Fruit fly (Drosophila melanogaster) whole organism, embryonic: ENCODE measurements around the gene Tcs6.

Experiments
- Adf1 ChIP-seq: fragments of 200-800 bp; sonication (Bioruptor generic); IDR thresholded peaks from 2 replicates; pipeline ENCODE4 v1.3.6; 2022; ENCODE audit warnings: missing biosample characterization, missing genetic modification characterization
- Antp ChIP-seq: fragments of 200-800 bp; sonication (Bioruptor generic); optimal IDR thresholded peaks from 3 replicates; lab custom pipeline; 2016; ENCODE audit warnings: missing biosample characterization, missing genetic modification characterization
- Awh ChIP-seq: fragments of 200-800 bp; sonication (Bioruptor generic); IDR thresholded peaks from 2 replicates; pipeline ENCODE4, ENCODE4 v1.3.6; 2022; ENCODE audit warnings: missing biosample characterization, missing genetic modification characterization
- B-H2 ChIP-seq: fragments of 200-800 bp; sonication (Bioruptor generic); optimal IDR thresholded peaks from 2 replicates; lab custom pipeline; 2018; ENCODE audit warnings: missing biosample characterization, mild to moderate bottlenecking, missing genetic modification characterization
- CG10209 ChIP-seq: fragments of 200-800 bp; sonication (Bioruptor generic); optimal IDR thresholded peaks from 3 replicates; lab custom pipeline; 2017; ENCODE audit warnings: missing biosample characterization, mild to moderate bottlenecking, missing genetic modification characterization, missing genetic modification reagents
- CG10267 ChIP-seq: fragments of 200-800 bp; sonication (Bioruptor generic); optimal IDR thresholded peaks from 2 replicates; lab custom pipeline; 2018; ENCODE audit warnings: missing biosample characterization, mild to moderate bottlenecking, missing genetic modification characterization, moderate library complexity
- CG11504 ChIP-seq: fragments of 200-800 bp; sonication (Bioruptor generic); optimal IDR thresholded peaks from 3 replicates; lab custom pipeline; 2019; ENCODE audit warnings: missing biosample characterization, mild to moderate bottlenecking, missing genetic modification characterization, moderate library complexity
- CG12155 ChIP-seq: fragments of 200-800 bp; sonication (Bioruptor generic); optimal IDR thresholded peaks from 3 replicates; lab custom pipeline; 2016; ENCODE audit warnings: missing biosample characterization, missing genetic modification characterization
- CG12942 ChIP-seq: fragments of 200-800 bp; sonication (Bioruptor generic); optimal IDR thresholded peaks from 3 replicates; lab custom pipeline; 2016; ENCODE audit warnings: missing biosample characterization, missing genetic modification characterization
- CG13424 ChIP-seq: fragments of 200-800 bp; sonication (Bioruptor generic); optimal IDR thresholded peaks from 2 replicates; lab custom pipeline; 2019; ENCODE audit warnings: missing biosample characterization, mild to moderate bottlenecking, missing genetic modification characterization, moderate library complexity
- CG14710 ChIP-seq: fragments of 200-800 bp; sonication (Bioruptor generic); optimal IDR thresholded peaks from 3 replicates; lab custom pipeline; 2019; ENCODE audit warnings: missing biosample characterization, mild to moderate bottlenecking, missing genetic modification characterization, moderate library complexity
- CG2120 ChIP-seq: fragments of 200-800 bp; sonication (Bioruptor generic); optimal IDR thresholded peaks from 3 replicates; lab custom pipeline; 2016; ENCODE audit warnings: missing biosample characterization, missing genetic modification characterization
- CG7786 ChIP-seq: fragments of 200-800 bp; sonication (Bioruptor generic); optimal IDR thresholded peaks from 2 replicates; lab custom pipeline; 2016; ENCODE audit warnings: missing biosample characterization, missing genetic modification characterization
- CG9727 ChIP-seq: fragments of 200-800 bp; sonication (Bioruptor generic); optimal IDR thresholded peaks from 3 replicates; lab custom pipeline; 2017; ENCODE audit warnings: missing biosample characterization, mild to moderate bottlenecking, missing genetic modification characterization
- D19B ChIP-seq: fragments of 200-800 bp; sonication (Bioruptor generic); optimal IDR thresholded peaks from 2 replicates; lab custom pipeline; 2017; ENCODE audit warnings: missing biosample characterization, mild to moderate bottlenecking, missing genetic modification characterization
- Dbx ChIP-seq: fragments of 200-800 bp; sonication (Bioruptor generic); IDR thresholded peaks from 3 replicates; pipeline ENCODE4 v1.3.6; 2022; ENCODE audit warnings: missing biosample characterization, missing genetic modification characterization
- E2f2 ChIP-seq: fragments of 200-800 bp; sonication (Bioruptor generic); IDR thresholded peaks from 2 replicates; pipeline ENCODE4 v1.3.6; 2022; ENCODE audit warnings: missing biosample characterization, missing genetic modification characterization
- Fer1 ChIP-seq: fragments of 200-800 bp; sonication (Bioruptor generic); optimal IDR thresholded peaks from 2 replicates; lab custom pipeline; 2017; ENCODE audit warnings: missing biosample characterization, mild to moderate bottlenecking, missing genetic modification characterization
- HHEX ChIP-seq: fragments of 200-800 bp; sonication (Bioruptor generic); optimal IDR thresholded peaks from 3 replicates; lab custom pipeline; 2017; ENCODE audit warnings: missing biosample characterization, mild to moderate bottlenecking, missing genetic modification characterization, missing genetic modification reagents
- HmgD ChIP-seq: fragments of 200-800 bp; sonication (Bioruptor generic); optimal IDR thresholded peaks from 3 replicates; lab custom pipeline; 2016; ENCODE audit warnings: missing biosample characterization, missing genetic modification characterization
- MBD-R2 ChIP-seq: fragments of 200-800 bp; sonication (Bioruptor generic); IDR thresholded peaks from 2 replicates; pipeline ENCODE4 v1.3.6; 2022; ENCODE audit warnings: missing biosample characterization, missing genetic modification characterization
- Mad ChIP-seq: fragments of 200-800 bp; sonication (Bioruptor generic); optimal IDR thresholded peaks from 2 replicates; lab custom pipeline; 2016; ENCODE audit warnings: missing biosample characterization, missing genetic modification characterization
- Myb ChIP-seq: fragments of 200-800 bp; sonication (Bioruptor generic); optimal IDR thresholded peaks from 2 replicates; lab custom pipeline; 2016; ENCODE audit warnings: missing biosample characterization, missing genetic modification characterization
- NfI ChIP-seq: fragments of 200-800 bp; sonication (Bioruptor generic); optimal IDR thresholded peaks from 3 replicates; lab custom pipeline; 2018; ENCODE audit warnings: missing biosample characterization, mild to moderate bottlenecking, missing genetic modification characterization, moderate library complexity
- Poxn ChIP-seq: fragments of 200-800 bp; sonication (Bioruptor generic); IDR thresholded peaks from 2 replicates; pipeline ENCODE4 v1.3.6; 2022; ENCODE audit warnings: missing biosample characterization, missing genetic modification characterization
- Scr ChIP-seq: fragments of 200-800 bp; sonication (Bioruptor generic); IDR thresholded peaks from 2 replicates; pipeline ENCODE4 v1.3.6; 2022; ENCODE audit warnings: missing biosample characterization, missing genetic modification characterization; ENCODE audit not compliant: partially characterized antibody
- Sry-δ ChIP-seq: fragments of 200-800 bp; sonication (Bioruptor generic); optimal IDR thresholded peaks from 2 replicates; lab custom pipeline; 2016; ENCODE audit warnings: missing biosample characterization, missing genetic modification characterization
- abd-A ChIP-seq: fragments of 200-800 bp; sonication (Bioruptor generic); optimal IDR thresholded peaks from 3 replicates; lab custom pipeline; 2019; ENCODE audit warnings: missing biosample characterization, mild to moderate bottlenecking, missing genetic modification characterization, moderate library complexity
- amos ChIP-seq: fragments of 200-800 bp; sonication (Bioruptor generic); IDR thresholded peaks from 2 replicates; pipeline ENCODE4 v1.3.6; 2022; ENCODE audit warnings: missing biosample characterization, missing genetic modification characterization; ENCODE audit not compliant: partially characterized antibody
- bigmax ChIP-seq: fragments of 200-800 bp; sonication (Bioruptor generic); optimal IDR thresholded peaks from 2 replicates; lab custom pipeline; 2018; ENCODE audit warnings: missing biosample characterization, mild to moderate bottlenecking, missing genetic modification characterization
- cad ChIP-seq: fragments of >200 bp; optimal IDR thresholded peaks from 2 replicates; lab custom pipeline; 2017; ENCODE audit warnings: missing biosample characterization, missing genetic modification characterization
- cg ChIP-seq: fragments of 200-800 bp; sonication (Bioruptor generic); optimal IDR thresholded peaks from 3 replicates; lab custom pipeline; 2019; ENCODE audit warnings: missing biosample characterization, mild to moderate bottlenecking, missing genetic modification characterization, moderate library complexity
- chm ChIP-seq: fragments of 200-800 bp; sonication (Bioruptor generic); IDR thresholded peaks from 2 replicates; pipeline ENCODE4 v1.3.6; 2022; ENCODE audit warnings: missing biosample characterization, missing genetic modification characterization
- corto ChIP-seq: fragments of 200-800 bp; sonication (Bioruptor generic); optimal IDR thresholded peaks from 2 replicates; lab custom pipeline; 2016; ENCODE audit warnings: missing biosample characterization, mild to moderate bottlenecking, missing genetic modification characterization, moderate library complexity
- dpn ChIP-seq, 2 experiments: fragments of 200-800 bp; sonication (Bioruptor generic); optimal IDR thresholded peaks; 3 replicates each; lab custom pipeline; 2016; ENCODE audit warnings: missing biosample characterization in 2 of 2, missing genetic modification characterization in 2 of 2
- dysf ChIP-seq: fragments of 200-800 bp; sonication (Bioruptor generic); IDR thresholded peaks from 3 replicates; pipeline ENCODE4 v1.3.6; 2022; ENCODE audit warnings: missing biosample characterization, missing genetic modification characterization
- fd102C ChIP-seq: fragments of 200-800 bp; sonication (Bioruptor generic); optimal IDR thresholded peaks from 2 replicates; lab custom pipeline; 2018; ENCODE audit warnings: missing biosample characterization, mild to moderate bottlenecking, missing genetic modification characterization, moderate library complexity
- fd96Cb ChIP-seq: fragments of 200-800 bp; sonication (Bioruptor generic); optimal IDR thresholded peaks from 2 replicates; lab custom pipeline; 2018; ENCODE audit warnings: missing biosample characterization, mild to moderate bottlenecking, missing genetic modification characterization, moderate library complexity
- insv ChIP-seq, 2 experiments: fragments of 200-800 bp; sonication (Bioruptor generic); optimal IDR thresholded peaks; 3 replicates each; lab custom pipeline; 2016 to 2018; ENCODE audit warnings: missing biosample characterization in 2 of 2, missing genetic modification characterization in 2 of 2
- jumu ChIP-seq: fragments of 200-800 bp; sonication (Bioruptor generic); optimal IDR thresholded peaks from 3 replicates; lab custom pipeline; 2016; ENCODE audit warnings: missing biosample characterization, missing genetic modification characterization
- ken ChIP-seq: fragments of 200-800 bp; sonication (Bioruptor generic); IDR thresholded peaks from 3 replicates; pipeline ENCODE4 v1.3.6; 2022; ENCODE audit warnings: missing biosample characterization, missing genetic modification characterization
- lilli ChIP-seq: fragments of 200-800 bp; sonication (Bioruptor generic); optimal IDR thresholded peaks from 3 replicates; lab custom pipeline; 2016; ENCODE audit warnings: missing biosample characterization, missing genetic modification characterization
- mld ChIP-seq: fragments of 200-800 bp; sonication (Bioruptor generic); IDR thresholded peaks from 3 replicates; pipeline ENCODE4 v1.3.6; 2022; ENCODE audit warnings: missing biosample characterization, missing genetic modification characterization; ENCODE audit not compliant: partially characterized antibody
- phol ChIP-seq: fragments of 200-800 bp; sonication (Bioruptor generic); optimal IDR thresholded peaks from 3 replicates; lab custom pipeline; 2018; ENCODE audit warnings: missing biosample characterization, mild to moderate bottlenecking, missing genetic modification characterization, moderate library complexity
- pzg ChIP-seq: fragments of 200-800 bp; sonication (Bioruptor generic); optimal IDR thresholded peaks from 3 replicates; lab custom pipeline; 2018; ENCODE audit warnings: missing biosample characterization, mild to moderate bottlenecking, missing genetic modification characterization, moderate library complexity
- row ChIP-seq: fragments of 200-800 bp; sonication (Bioruptor generic); IDR thresholded peaks from 3 replicates; pipeline ENCODE4 v1.3.6; 2022; ENCODE audit warnings: missing biosample characterization, missing genetic modification characterization
- sd ChIP-seq: fragments of 200-800 bp; sonication (Bioruptor generic); optimal IDR thresholded peaks from 3 replicates; lab custom pipeline; 2018; ENCODE audit warnings: missing biosample characterization, mild to moderate bottlenecking, missing genetic modification characterization, moderate library complexity
- stwl ChIP-seq: fragments of 200-800 bp; sonication (Bioruptor generic); optimal IDR thresholded peaks from 3 replicates; lab custom pipeline; 2018; ENCODE audit warnings: missing biosample characterization, mild to moderate bottlenecking, missing genetic modification characterization, moderate library complexity
- tap ChIP-seq: fragments of 200-800 bp; optimal IDR thresholded peaks from 3 replicates; lab custom pipeline; 2019; ENCODE audit warnings: missing biosample characterization, mild to moderate bottlenecking, missing genetic modification characterization, moderate library complexity
- tio ChIP-seq: fragments of 200-800 bp; sonication (Bioruptor generic); optimal IDR thresholded peaks from 2 replicates; lab custom pipeline; 2017; ENCODE audit warnings: missing biosample characterization, missing genetic modification characterization, inconsistent platforms
- zf30C ChIP-seq: fragments of 200-800 bp; sonication (Bioruptor generic); optimal IDR thresholded peaks from 3 replicates; lab custom pipeline; 2018; ENCODE audit warnings: missing biosample characterization, mild to moderate bottlenecking, missing genetic modification characterization

Tcs6 gene

DNA sequence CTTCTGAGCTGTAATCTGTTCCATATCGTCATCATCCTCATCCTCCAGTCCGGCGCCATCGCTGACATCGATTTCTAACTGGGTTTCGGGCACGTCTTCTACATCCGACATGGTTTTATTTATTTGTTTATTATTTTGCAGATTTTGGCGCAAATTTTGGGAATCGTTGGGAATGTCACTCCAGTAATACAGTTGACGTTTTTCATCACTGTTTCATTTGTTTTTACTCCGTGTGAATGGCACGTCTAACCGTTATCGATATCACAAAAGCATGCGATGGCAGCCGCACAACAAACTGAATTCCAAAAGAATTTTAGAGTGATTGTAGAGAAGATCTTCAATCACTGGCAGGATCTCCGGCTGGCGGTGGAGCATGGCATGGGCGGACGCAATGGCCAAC lies 1.6 kb downstream of the Tcs6 start, which contains the start of the genes Sld5 and CG14543 (continued):
- TF ChIP-seq B-H2 (GFP tag; lab: Kevin White, UChicago) (peak; percentile 35), phol (tag; lab: Kevin White, UChicago) (peak; percentile 40), lilli (no peak), jumu (GFP tag; lab: Kevin White, UChicago) (no peak), Adf1 (no peak), sd (tag; lab: Kevin White, UChicago) (peak; percentile 60), Awh (GFP tag; lab: Robert Waterston, UW) (no peak), chm (GFP tag; lab: Robert Waterston, UW) (no peak), CG7786 (GFP tag; lab: Kevin White, UChicago) (no peak), abd-A (tag; lab: Kevin White, UChicago) (no peak), Dbx (peak; percentile 46; the same call in 1 of the 3 replicates), cg (GFP tag; lab: Kevin White, UChicago) (no peak), dpn (GFP tag; optimal IDR thresholded peaks at IDR 0.05; lab: Kevin White, UChicago) (peak; percentile 18 to 20), Sry-δ (GFP tag; lab: Kevin White, UChicago) (peak; percentile 40), tio (no peak), CG10209 (GFP tag; lab: Kevin White, UChicago) (no peak), CG11504 (no peak), corto (GFP tag; lab: Kevin White, UChicago) (no peak), amos (GFP tag; lab: Robert Waterston, UW) (peak; percentile 27; the same call in 1 of the 2 replicates), NfI (GFP tag; lab: Kevin White, UChicago) (peak; percentile 38), zf30C (GFP tag; lab: Kevin White, UChicago) (no peak), stwl (peak; percentile 69), tap (tag; lab: Kevin White, UChicago) (no peak), D19B (GFP tag; lab: Kevin White, UChicago) (no peak), fd96Cb (no peak), E2f2 (peak; percentile 78), CG9727 (GFP tag; lab: Kevin White, UChicago) (no peak), insv (GFP tag; optimal IDR thresholded peaks at IDR 0.05; lab: Kevin White, UChicago) (no peak), Antp (GFP tag; lab: Kevin White, UChicago) (peak; percentile 39), CG14710 (tag; lab: Kevin White, UChicago) (peak; percentile 13), fd102C (GFP tag; lab: Kevin White, UChicago) (no peak), row (GFP tag; lab: Robert Waterston, UW) (0 out of 3 replicates have a peak, but pooled peaks have one; percentile 18), MBD-R2 (GFP tag; lab: Robert Waterston, UW) (peak; percentile 84), CG12942 (no peak), Scr (0 out of 2 replicates have a peak, but pooled peaks have one; percentile 13), HmgD (GFP tag; lab: Kevin White, UChicago) (no peak), dysf (GFP tag; lab: Robert Waterston, UW) (peak; percentile 54; the same call in 2 of the 3 replicates), mld (0 out of 3 replicates have a peak, but pooled peaks have one; percentile 9), Fer1 (GFP tag; lab: Kevin White, UChicago) (no peak), bigmax (GFP tag; lab: Kevin White, UChicago) (peak; percentile 35), CG2120 (GFP tag; lab: Kevin White, UChicago) (peak; percentile 33), CG12155 (GFP tag; lab: Kevin White, UChicago) (peak; percentile 12), Mad (GFP tag; lab: Kevin White, UChicago) (no peak), ken (GFP tag; lab: Robert Waterston, UW) (0 out of 3 replicates have a peak, but pooled peaks have one; percentile 34), Myb (GFP tag; lab: Kevin White, UChicago) (peak; percentile 64), pzg (GFP tag; lab: Kevin White, UChicago) (peak; percentile 73), cad (no peak), HHEX (GFP tag; lab: Kevin White, UChicago) (no peak), Poxn (GFP tag; lab: Robert Waterston, UW) (no peak), CG10267 (tag; lab: Kevin White, UChicago) (peak; percentile 88), CG13424 (no peak)
